Worm (Caenorhabditis elegans): Measurements from ENCODE around the gene F14H3.6.

The F14H3.6 gene

ce11 chrV:16058872-16059271, at the start of gene F14H3.6:
Gene F14H3.6 (minus strand): TSS chrV:16058893.
- TF ChIP-seq snpc-4 (tag; optimal IDR thresholded peaks at IDR 0.05) (no peak), ztf-11 (tag; optimal IDR thresholded peaks at IDR 0.05) (no peak), nhr-2 (tag; optimal IDR thresholded peaks at IDR 0.05) (no peak), ham-2 (GFP tag; optimal IDR thresholded peaks at IDR 0.05) (no peak), blmp-1 (tag; optimal IDR thresholded peaks at IDR 0.05) (no peak), zip-8 (tag; optimal IDR thresholded peaks at IDR 0.05) (no peak), bed-3 (GFP tag; optimal IDR thresholded peaks at IDR 0.05) (no peak)

ce11 chrV:16103594-16103993, 44.9 kb upstream of the F14H3.6 start, which contains the start of gene argk-1:
Gene argk-1 (plus strand): TSS chrV:16103894.
- TF ChIP-seq hlh-1 (tag; optimal IDR thresholded peaks at IDR 0.05) (no peak), M03D4.4 (tag; optimal IDR thresholded peaks at IDR 0.05) (no peak), blmp-1 (tag; optimal IDR thresholded peaks at IDR 0.05) (no peak), drap-1 (GFP tag; optimal IDR thresholded peaks at IDR 0.05) (no peak), nhr-2 (tag; optimal IDR thresholded peaks at IDR 0.05) (no peak), mab-5 (tag; optimal IDR thresholded peaks at IDR 0.05) (no peak), unc-62 (GFP tag; optimal IDR thresholded peaks at IDR 0.05) (no peak), ces-1 (GFP tag; optimal IDR thresholded peaks at IDR 0.05) (no peak)

- no peak for TF ChIP-seq nhr-28 (tag; optimal IDR thresholded peaks at IDR 0.05)
- TF ChIP-seq nhr-76 (tag; optimal IDR thresholded peaks at IDR 0.05): no peak
- no peak for TF ChIP-seq unc-120 (tag; optimal IDR thresholded peaks at IDR 0.05; ENCODE audit: poor library complexity, severe bottlenecking)
- TF ChIP-seq ztf-11 (tag; optimal IDR thresholded peaks at IDR 0.05): no peak
- TF ChIP-seq drap-1 (GFP tag; optimal IDR thresholded peaks at IDR 0.05): no peak
- no peak for TF ChIP-seq blmp-1 (tag; optimal IDR thresholded peaks at IDR 0.05)
- no peak for TF ChIP-seq unc-62 (GFP tag; optimal IDR thresholded peaks at IDR 0.05)
- no peak for TF ChIP-seq unc-39 (tag; optimal IDR thresholded peaks at IDR 0.05)
- no peak for TF ChIP-seq mab-5 (tag; optimal IDR thresholded peaks at IDR 0.05)
- TF ChIP-seq tbx-8 (GFP tag; optimal IDR thresholded peaks at IDR 0.05): no peak
- no peak for TF ChIP-seq hlh-1 (tag; optimal IDR thresholded peaks at IDR 0.05)
- TF ChIP-seq nhr-237 (tag; optimal IDR thresholded peaks at IDR 0.05): no peak
- no peak for TF ChIP-seq nhr-2 (tag; optimal IDR thresholded peaks at IDR 0.05)
- no peak for TF ChIP-seq bed-3 (GFP tag; optimal IDR thresholded peaks at IDR 0.05)
- TF ChIP-seq ceh-83 (GFP tag; optimal IDR thresholded peaks at IDR 0.05): no peak
- no peak for TF ChIP-seq elt-1 (tag; optimal IDR thresholded peaks at IDR 0.05; ENCODE audit: borderline replicate concordance, insufficient read depth)
Measured at ce11 chrV:16100103-16100730, 41.5 kb upstream of the F14H3.6 start, which contains the start of gene cth-1. Gene cth-1 (plus strand): TSS chrV:16100680.

ce11 chrV:16099441-16099840, 40.7 kb upstream of the F14H3.6 start, which contains the start of gene str-7:
Gene str-7 (minus strand): TSS chrV:16099541.
- TF ChIP-seq zip-8 (tag; optimal IDR thresholded peaks at IDR 0.05): no peak
- TF ChIP-seq unc-62 (GFP tag; optimal IDR thresholded peaks at IDR 0.05): no peak
- no peak for TF ChIP-seq lin-13 (tag; optimal IDR thresholded peaks at IDR 0.05)
- no peak for TF ChIP-seq unc-120 (tag; optimal IDR thresholded peaks at IDR 0.05; ENCODE audit: poor library complexity, severe bottlenecking)
- no peak for TF ChIP-seq ceh-83 (GFP tag; optimal IDR thresholded peaks at IDR 0.05)
- TF ChIP-seq elt-1 (tag; optimal IDR thresholded peaks at IDR 0.05; ENCODE audit: borderline replicate concordance, insufficient read depth): no peak
- TF ChIP-seq lin-32 (GFP tag; optimal IDR thresholded peaks at IDR 0.05): no peak
- TF ChIP-seq nhr-12 (tag; optimal IDR thresholded peaks at IDR 0.05): no peak
- TF ChIP-seq ceh-39 (tag; optimal IDR thresholded peaks at IDR 0.05): no peak
- no peak for TF ChIP-seq unc-39 (tag; optimal IDR thresholded peaks at IDR 0.05)
- no peak for TF ChIP-seq flh-1 (GFP tag; optimal IDR thresholded peaks at IDR 0.05)

ce11 chrV:16094862-16095261, 36.2 kb upstream of the F14H3.6 start:
- TF ChIP-seq cnd-1 (tag; optimal IDR thresholded peaks at IDR 0.05): peak; percentile 64
- TF ChIP-seq nhr-12 (tag; optimal IDR thresholded peaks at IDR 0.05): no peak
- TF ChIP-seq elt-1 (tag; optimal IDR thresholded peaks at IDR 0.05; ENCODE audit: borderline replicate concordance, insufficient read depth): no peak
- TF ChIP-seq zip-8 (tag; optimal IDR thresholded peaks at IDR 0.05): peak; percentile 5

ce11 chrV:16094284-16094683, 35.6 kb upstream of the F14H3.6 start, which contains the start of gene F22B8.7:
Gene F22B8.7 (plus strand): TSS chrV:16094584.
- TF ChIP-seq nhr-76 (tag; optimal IDR thresholded peaks at IDR 0.05) (no peak), ceh-43 (GFP tag; optimal IDR thresholded peaks at IDR 0.05) (no peak), zip-8 (tag; optimal IDR thresholded peaks at IDR 0.05) (no peak), snpc-4 (tag; optimal IDR thresholded peaks at IDR 0.05) (no peak), ztf-11 (tag; optimal IDR thresholded peaks at IDR 0.05) (no peak), ceh-39 (tag; optimal IDR thresholded peaks at IDR 0.05) (no peak), ces-1 (GFP tag; optimal IDR thresholded peaks at IDR 0.05) (no peak), tbx-8 (GFP tag; optimal IDR thresholded peaks at IDR 0.05) (no peak), cnd-1 (tag; optimal IDR thresholded peaks at IDR 0.05) (no peak), blmp-1 (tag; optimal IDR thresholded peaks at IDR 0.05) (no peak), nhr-2 (tag; optimal IDR thresholded peaks at IDR 0.05) (no peak), mep-1 (tag; optimal IDR thresholded peaks at IDR 0.05) (no peak)
